Fruit fly (Drosophila melanogaster): ENCODE results near the gene Sfp87B.

- TF ChIP-seq psq (optimal IDR thresholded peaks at IDR 0.05) = no peak
- no peak for TF ChIP-seq Sin3A (optimal IDR thresholded peaks at IDR 0.05)
Measured at dm6 chr3R:12290466-12291237, 17.7 kb downstream of the Sfp87B start.
